Worm (Caenorhabditis elegans) whole organism, L2 larva: Measurements from ENCODE around the gene srx-16.

Experiments
- F13H6.1 ChIP-seq: sonication (generic microtip); optimal IDR thresholded peaks from 2 replicates; lab custom pipeline; 2016; ENCODE audit warnings: missing genetic modification characterization, missing compliant biosample characterization
- aly-2 ChIP-seq: fragments of 150-350 bp; optimal IDR thresholded peaks from 2 replicates; lab custom pipeline; 2014; ENCODE audit warnings: missing biosample characterization, missing genetic modification characterization
- dmd-4 ChIP-seq: sonication (generic microtip); optimal IDR thresholded peaks from 2 replicates; lab custom pipeline; 2017; ENCODE audit warnings: missing biosample characterization, missing genetic modification characterization
- egl-27 ChIP-seq: sonication (generic microtip); optimal IDR thresholded peaks from 3 replicates; lab custom pipeline; 2017; ENCODE audit warnings: missing biosample characterization, missing genetic modification reagents, missing genetic modification characterization
- fos-1 ChIP-seq: fragments of 150-350 bp; optimal IDR thresholded peaks from 2 replicates; lab custom pipeline; 2014; ENCODE audit warnings: missing biosample characterization, missing genetic modification characterization
- gmeb-1 ChIP-seq: fragments of 150-350 bp; optimal IDR thresholded peaks from 2 replicates; lab custom pipeline; 2014; ENCODE audit warnings: missing biosample characterization, missing genetic modification characterization
- lsy-2 ChIP-seq, 2 experiments: fragments of 150-350 bp in 1 of 2; sonication (generic microtip) in 1 of 2; optimal IDR thresholded peaks; 2 replicates each; lab custom pipeline; 2014 to 2017; ENCODE audit warnings: missing biosample characterization in 2 of 2, missing genetic modification characterization in 2 of 2
- mbf-1 ChIP-seq: sonication (generic microtip); optimal IDR thresholded peaks from 2 replicates; lab custom pipeline; 2017; ENCODE audit warnings: missing biosample characterization, missing genetic modification characterization
- nhr-129 ChIP-seq: fragments of 150-350 bp; optimal IDR thresholded peaks from 2 replicates; lab custom pipeline; 2014; ENCODE audit warnings: missing biosample characterization, missing genetic modification characterization
- nhr-21 ChIP-seq: fragments of 150-350 bp; optimal IDR thresholded peaks from 2 replicates; lab custom pipeline; 2014; ENCODE audit warnings: missing biosample characterization, missing genetic modification characterization
- nhr-23 ChIP-seq: fragments of 150-350 bp; optimal IDR thresholded peaks from 2 replicates; lab custom pipeline; 2014; ENCODE audit warnings: missing biosample characterization, missing genetic modification reagents, missing genetic modification characterization
- nhr-6 ChIP-seq: fragments of 150-350 bp; optimal IDR thresholded peaks from 2 replicates; lab custom pipeline; 2014; ENCODE audit warnings: missing biosample characterization, missing genetic modification characterization
- nhr-77 ChIP-seq: fragments of 150-350 bp; optimal IDR thresholded peaks from 2 replicates; lab custom pipeline; 2014; ENCODE audit warnings: missing biosample characterization, missing genetic modification characterization
- skn-1 ChIP-seq: sonication (generic microtip); optimal IDR thresholded peaks from 2 replicates; lab custom pipeline; 2017; ENCODE audit warnings: missing biosample characterization, missing genetic modification characterization
- unc-62 ChIP-seq: fragments of 150-350 bp; optimal IDR thresholded peaks from 2 replicates; lab custom pipeline; 2014; ENCODE audit warnings: missing biosample characterization, missing genetic modification reagents, missing genetic modification characterization

The srx-16 gene

DNA sequence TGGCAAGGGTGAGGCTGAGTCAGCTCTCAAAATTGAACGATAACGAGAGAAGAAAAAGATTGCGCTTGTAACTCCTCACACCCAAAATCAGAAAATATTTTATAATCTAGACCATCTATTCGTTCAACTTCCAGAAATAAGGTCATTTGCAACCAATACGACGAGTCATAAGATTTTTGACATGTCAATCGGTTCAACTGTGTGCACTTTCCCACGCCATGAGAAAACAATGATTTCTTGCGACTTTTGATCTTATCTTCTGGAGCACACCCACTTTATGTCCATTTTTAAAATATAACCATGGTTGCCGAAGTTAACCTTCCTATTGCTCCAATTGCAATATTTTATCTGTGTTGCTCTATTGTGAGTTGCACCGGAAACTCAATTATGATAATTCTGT is 40.9 kb downstream of the srx-16 start, which contains the start of gene srsx-32:
srsx-32 (plus strand) TSS at position 301 of the 400 bp plus-strand sequence.
- TF ChIP-seq F13H6.1 (tag; lab: Kevin White, UChicago) (no peak), mbf-1 (tag; lab: Kevin White, UChicago) (no peak), skn-1 (tag; lab: Kevin White, UChicago) (no peak), nhr-129 (tag; lab: Kevin White, UChicago) (no peak), lsy-2 (tag; optimal IDR thresholded peaks at IDR 0.05; lab: Kevin White, UChicago) (no peak), nhr-21 (no peak), fos-1 (tag; lab: Kevin White, UChicago) (no peak), nhr-23 (tag; lab: Kevin White, UChicago) (no peak)

- no peak for TF ChIP-seq gmeb-1 (tag; lab: Kevin White, UChicago)
- TF ChIP-seq unc-62 (GFP tag; lab: Kevin White, UChicago) = no peak
- no peak for TF ChIP-seq aly-2 (tag; lab: Kevin White, UChicago)
- no peak for TF ChIP-seq F13H6.1 (tag; lab: Kevin White, UChicago)
- no peak for TF ChIP-seq egl-27 (tag; lab: Kevin White, UChicago)
- TF ChIP-seq dmd-4 (tag; lab: Kevin White, UChicago) = no peak
- no peak for TF ChIP-seq nhr-77 (tag; lab: Kevin White, UChicago)
- TF ChIP-seq nhr-6 = no peak
- no peak for TF ChIP-seq fos-1 (tag; lab: Kevin White, UChicago)
Observed at ce11 chrV:7021772-7022171, 45.6 kb downstream of the srx-16 start, which contains the start of gene F20A1.4. TSS of gene F20A1.4 (minus strand) at chrV:7021872.

- TF ChIP-seq nhr-23 (tag; lab: Kevin White, UChicago) (no peak), lsy-2 (tag; optimal IDR thresholded peaks at IDR 0.05; lab: Kevin White, UChicago) (no peak)
Observed at ce11 chrV:7022981-7023380, 46.8 kb downstream of the srx-16 start.
